Worm (Caenorhabditis elegans): ENCODE results near the gene spin-2.
A peak's percentile ranks its signal among the peaks of the same experiment; 100 is the strongest.

Gene spin-2

DNA sequence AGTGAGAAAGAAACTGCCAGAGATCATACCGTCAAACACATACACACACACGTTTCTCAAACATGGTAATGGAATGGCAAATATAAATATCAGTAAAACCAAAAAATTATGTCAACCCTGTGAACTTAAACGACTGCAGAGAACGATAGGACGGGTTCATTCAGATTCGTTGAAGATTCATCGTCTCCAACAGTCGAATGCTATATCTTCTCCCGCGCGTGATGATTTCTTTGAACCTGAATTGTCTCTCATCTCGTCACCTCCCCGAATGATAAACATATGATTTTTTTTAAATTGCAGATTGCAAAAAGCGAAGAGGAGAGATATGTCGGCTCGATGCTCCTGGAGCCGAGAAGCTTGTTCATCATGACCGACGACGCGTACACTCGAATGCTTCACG lies 24.1 kb downstream of the spin-2 start:
- TF ChIP-seq nhr-11 (tag; optimal IDR thresholded peaks at IDR 0.05) (no peak), nhr-76 (tag; optimal IDR thresholded peaks at IDR 0.05) (no peak), egl-27 (tag; optimal IDR thresholded peaks at IDR 0.05) (no peak), nhr-25 (tag; optimal IDR thresholded peaks at IDR 0.05) (peak; percentile 6)

ce11 chrIV:13112982-13113381 lies 26.2 kb downstream of the spin-2 start, which contains the start of gene best-2:
Gene best-2 (minus strand): TSS chrIV:13113082.
- TF ChIP-seq nhr-67 (tag; optimal IDR thresholded peaks at IDR 0.05) (no peak), ztf-11 (tag; optimal IDR thresholded peaks at IDR 0.05) (no peak), pha-4 (tag; optimal IDR thresholded peaks at IDR 0.05) (no peak), zag-1 (tag; optimal IDR thresholded peaks at IDR 0.05) (no peak), elt-2 (tag; optimal IDR thresholded peaks at IDR 0.05) (no peak), nhr-12 (tag; optimal IDR thresholded peaks at IDR 0.05) (no peak), snpc-4 (tag; optimal IDR thresholded peaks at IDR 0.05) (no peak), nhr-23 (tag; optimal IDR thresholded peaks at IDR 0.05) (no peak), lsy-12 (tag; optimal IDR thresholded peaks at IDR 0.05) (no peak), unc-39 (tag; optimal IDR thresholded peaks at IDR 0.05) (no peak), mml-1 (tag; optimal IDR thresholded peaks at IDR 0.05) (no peak), sea-2 (GFP tag; optimal IDR thresholded peaks at IDR 0.05) (no peak)

DNA sequence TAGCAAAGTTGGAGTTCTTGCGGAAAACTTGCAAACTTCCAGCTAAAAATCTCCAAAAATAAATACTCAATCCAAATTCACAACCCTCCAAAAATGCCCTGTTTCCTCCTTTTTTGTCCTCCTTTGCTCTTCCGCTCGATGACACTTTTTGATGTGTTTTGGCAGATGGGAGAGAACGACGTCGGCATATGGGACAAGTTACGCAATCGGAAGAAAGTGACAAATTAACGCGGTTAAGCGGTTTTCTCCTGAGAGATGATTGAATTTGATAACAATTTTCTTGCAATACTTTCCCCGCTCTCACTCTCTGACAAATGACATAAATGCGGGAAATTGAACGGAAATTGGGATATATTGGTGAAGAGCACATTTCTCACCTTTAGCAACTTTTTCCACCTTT lies 29.9 kb downstream of the spin-2 start:
- TF ChIP-seq nhr-67 (tag; optimal IDR thresholded peaks at IDR 0.05) (no peak), daf-12 (tag; optimal IDR thresholded peaks at IDR 0.05) (no peak), hmg-11 (tag; optimal IDR thresholded peaks at IDR 0.05) (no peak), ceh-9 (tag; optimal IDR thresholded peaks at IDR 0.05) (no peak), nhr-23 (tag; optimal IDR thresholded peaks at IDR 0.05) (no peak), pha-4 (tag; optimal IDR thresholded peaks at IDR 0.05) (no peak)

DNA sequence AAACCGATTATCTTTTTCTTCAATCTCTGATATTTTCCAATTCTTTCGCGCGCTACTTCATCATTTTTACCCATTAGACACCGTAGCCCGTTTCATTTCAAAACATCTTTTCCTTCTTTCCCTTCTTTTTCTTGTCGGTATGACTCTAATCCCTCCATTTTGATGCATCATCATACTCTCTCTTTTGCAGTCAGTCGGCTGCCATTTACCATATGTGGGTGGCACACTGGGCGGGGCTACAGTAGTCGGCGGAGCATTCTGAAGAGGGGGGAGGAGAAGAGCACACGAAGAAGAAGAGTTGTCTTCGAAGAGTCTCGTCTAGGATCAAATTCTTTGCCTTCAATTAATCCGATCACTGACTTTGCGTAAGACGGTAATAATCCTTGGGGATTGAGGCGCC lies 32.0 kb downstream of the spin-2 start, which contains the start of gene unc-30:
unc-30 (plus strand) TSS at position 184 of the 400 bp plus-strand sequence.
- TF ChIP-seq ztf-11 (tag; optimal IDR thresholded peaks at IDR 0.05), result no peak
- TF ChIP-seq lin-39 (tag; optimal IDR thresholded peaks at IDR 0.05), result peak; percentile 34
- TF ChIP-seq egl-5 (tag; optimal IDR thresholded peaks at IDR 0.05), result no peak
- peak; percentile 58 for TF ChIP-seq nfya-1 (tag; optimal IDR thresholded peaks at IDR 0.05; ENCODE audit: insufficient read depth)
- TF ChIP-seq nhr-43 (tag; optimal IDR thresholded peaks at IDR 0.05; ENCODE audit: poor library complexity, severe bottlenecking), result no peak

DNA sequence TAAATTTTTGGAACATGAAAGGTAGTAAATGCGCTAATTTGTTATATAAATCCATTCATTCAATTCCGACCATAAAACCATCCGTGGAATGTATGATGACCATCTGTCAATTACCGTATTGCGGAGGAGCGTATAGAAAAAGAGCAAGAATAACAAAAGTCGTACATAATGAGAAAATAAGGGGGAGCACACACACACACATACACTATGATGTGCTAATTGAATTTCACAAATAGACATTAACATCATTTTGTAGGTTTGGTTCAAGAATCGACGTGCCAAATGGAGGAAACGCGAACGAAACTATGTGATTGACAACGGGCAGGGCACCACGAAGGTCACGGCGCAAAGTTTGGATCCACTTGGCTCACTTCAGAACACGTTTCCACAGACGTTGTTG lies 34.6 kb downstream of the spin-2 start:
- TF ChIP-seq nhr-28 (tag; optimal IDR thresholded peaks at IDR 0.05) (no peak), jun-1 (tag; optimal IDR thresholded peaks at IDR 0.05) (no peak), lsy-12 (tag; optimal IDR thresholded peaks at IDR 0.05) (no peak), R02D3.7 (tag; optimal IDR thresholded peaks at IDR 0.05) (no peak), pha-4 (tag; optimal IDR thresholded peaks at IDR 0.05) (no peak), tbx-2 (tag; optimal IDR thresholded peaks at IDR 0.05) (no peak), ceh-16 (tag; optimal IDR thresholded peaks at IDR 0.05) (no peak), egl-5 (tag; optimal IDR thresholded peaks at IDR 0.05) (no peak), mml-1 (tag; optimal IDR thresholded peaks at IDR 0.05) (no peak), lin-15B (tag; optimal IDR thresholded peaks at IDR 0.05) (no peak), ztf-4 (tag; optimal IDR thresholded peaks at IDR 0.05) (no peak), nfya-1 (tag; optimal IDR thresholded peaks at IDR 0.05; ENCODE audit: insufficient read depth) (no peak)

- TF ChIP-seq ceh-9 (tag; optimal IDR thresholded peaks at IDR 0.05) (no peak), ztf-11 (tag; optimal IDR thresholded peaks at IDR 0.05) (no peak), skn-1 (tag; optimal IDR thresholded peaks at IDR 0.05) (no peak), nhr-11 (tag; optimal IDR thresholded peaks at IDR 0.05) (no peak), daf-12 (tag; optimal IDR thresholded peaks at IDR 0.05) (no peak), jun-1 (tag; optimal IDR thresholded peaks at IDR 0.05) (no peak), nhr-67 (tag; optimal IDR thresholded peaks at IDR 0.05) (no peak), nhr-77 (tag; optimal IDR thresholded peaks at IDR 0.05) (no peak), nhr-12 (tag; optimal IDR thresholded peaks at IDR 0.05) (no peak), pqm-1 (tag; optimal IDR thresholded peaks at IDR 0.05) (no peak), tbx-2 (tag; optimal IDR thresholded peaks at IDR 0.05) (no peak), egl-27 (tag; optimal IDR thresholded peaks at IDR 0.05) (no peak), nfya-1 (tag; optimal IDR thresholded peaks at IDR 0.05; ENCODE audit: insufficient read depth) (no peak), nhr-76 (tag; optimal IDR thresholded peaks at IDR 0.05) (no peak), lin-39 (tag; optimal IDR thresholded peaks at IDR 0.05) (no peak)
Measured at ce11 chrIV:13125999-13126398, 39.2 kb downstream of the spin-2 start.

All from whole organism, L3 larva.